Fruit fly (Drosophila melanogaster) whole organism, embryonic: Measurements from ENCODE around the gene CG8312.

Source experiments
- CG10274 ChIP-seq: fragments of 200-800 bp; sonication (Bioruptor generic); optimal IDR thresholded peaks from 3 replicates; lab custom pipeline; 2017; ENCODE audit warnings: missing biosample characterization, mild to moderate bottlenecking, missing genetic modification characterization
- CG10321 ChIP-seq: fragments of 200-800 bp; sonication (Bioruptor generic); IDR thresholded peaks from 2 replicates; pipeline ENCODE4 v1.3.6; 2022; ENCODE audit warnings: missing biosample characterization, missing genetic modification characterization
- CG10979 ChIP-seq: fragments of 200-800 bp; sonication (Bioruptor generic); optimal IDR thresholded peaks from 2 replicates; lab custom pipeline; 2018; ENCODE audit warnings: missing biosample characterization, mild to moderate bottlenecking, missing genetic modification characterization, moderate library complexity
- CG12391 ChIP-seq: fragments of 200-800 bp; sonication (Bioruptor generic); optimal IDR thresholded peaks from 3 replicates; lab custom pipeline; 2018; ENCODE audit warnings: missing biosample characterization, mild to moderate bottlenecking, missing genetic modification characterization, moderate library complexity
- CG13296 ChIP-seq: fragments of 200-800 bp; sonication (Bioruptor generic); optimal IDR thresholded peaks from 3 replicates; lab custom pipeline; 2018; ENCODE audit warnings: missing biosample characterization, mild to moderate bottlenecking, missing genetic modification characterization
- CG14441 ChIP-seq: fragments of 200-800 bp; sonication (Bioruptor generic); IDR thresholded peaks from 2 replicates; pipeline ENCODE4 v1.3.6; 2022; ENCODE audit warnings: missing biosample characterization, missing genetic modification characterization
- CG15073 ChIP-seq: fragments of 200-800 bp; sonication (Bioruptor generic); optimal IDR thresholded peaks from 2 replicates; lab custom pipeline; 2016; ENCODE audit warnings: missing biosample characterization, missing genetic modification characterization
- CG15479 ChIP-seq: fragments of 200-800 bp; sonication (Bioruptor generic); optimal IDR thresholded peaks from 3 replicates; lab custom pipeline; 2019; ENCODE audit warnings: missing biosample characterization, mild to moderate bottlenecking, missing genetic modification characterization, moderate library complexity
- CG15696 ChIP-seq: fragments of 200-800 bp; sonication (Bioruptor generic); optimal IDR thresholded peaks from 2 replicates; lab custom pipeline; 2019; ENCODE audit warnings: missing biosample characterization, mild to moderate bottlenecking, missing genetic modification characterization, moderate library complexity
- CG16813 ChIP-seq: fragments of 200-800 bp; sonication (Bioruptor generic); IDR thresholded peaks from 3 replicates; pipeline ENCODE4 v1.3.6; 2022; ENCODE audit warnings: missing biosample characterization, missing genetic modification characterization; ENCODE audit not compliant: partially characterized antibody
- CG16863 ChIP-seq: fragments of 200-800 bp; sonication (Bioruptor generic); optimal IDR thresholded peaks from 3 replicates; lab custom pipeline; 2016; ENCODE audit warnings: missing biosample characterization, missing genetic modification characterization
- CG2199 ChIP-seq: fragments of 200-800 bp; sonication (Bioruptor generic); IDR thresholded peaks from 3 replicates; pipeline ENCODE4 v1.3.6; 2022; ENCODE audit warnings: missing biosample characterization, missing genetic modification characterization
- CG2678 ChIP-seq: fragments of 200-800 bp; sonication (Bioruptor generic); optimal IDR thresholded peaks from 3 replicates; lab custom pipeline; 2019; ENCODE audit warnings: missing biosample characterization, mild to moderate bottlenecking, missing genetic modification characterization, moderate library complexity
- CG30403 ChIP-seq: fragments of 200-800 bp; sonication (Bioruptor generic); optimal IDR thresholded peaks from 3 replicates; lab custom pipeline; 2016; ENCODE audit warnings: missing biosample characterization, missing genetic modification characterization
- CG31388 ChIP-seq: fragments of 200-800 bp; sonication (Bioruptor generic); optimal IDR thresholded peaks from 2 replicates; lab custom pipeline; 2016; ENCODE audit warnings: missing biosample characterization, missing genetic modification characterization
- CG33213 ChIP-seq: fragments of 200-800 bp; sonication (Bioruptor generic); optimal IDR thresholded peaks from 3 replicates; lab custom pipeline; 2016; ENCODE audit warnings: missing biosample characterization, missing genetic modification characterization
- CG3995 ChIP-seq: fragments of 200-800 bp; sonication (Bioruptor generic); optimal IDR thresholded peaks from 3 replicates; lab custom pipeline; 2016; ENCODE audit warnings: missing biosample characterization, missing genetic modification characterization
- CG6765 ChIP-seq: fragments of 200-800 bp; sonication (Bioruptor generic); optimal IDR thresholded peaks from 3 replicates; lab custom pipeline; 2017; ENCODE audit warnings: missing biosample characterization, mild to moderate bottlenecking, missing genetic modification characterization
- CG7357 ChIP-seq: fragments of 200-800 bp; sonication (Bioruptor generic); IDR thresholded peaks from 3 replicates; pipeline ENCODE4 v1.3.6; 2022; ENCODE audit warnings: missing biosample characterization, missing genetic modification characterization
- CG7928 ChIP-seq: fragments of 200-800 bp; sonication (Bioruptor generic); optimal IDR thresholded peaks from 2 replicates; lab custom pipeline; 2017; ENCODE audit warnings: missing biosample characterization, mild to moderate bottlenecking, missing genetic modification characterization
- CG8924 ChIP-seq: fragments of 200-800 bp; optimal IDR thresholded peaks from 3 replicates; lab custom pipeline; 2019; ENCODE audit warnings: missing biosample characterization, mild to moderate bottlenecking, missing genetic modification characterization, moderate library complexity
- CHES-1-like ChIP-seq: fragments of 200-800 bp; sonication (Bioruptor generic); optimal IDR thresholded peaks from 2 replicates; lab custom pipeline; 2016; ENCODE audit warnings: missing biosample characterization, missing genetic modification characterization
- Chrac-16 ChIP-seq: fragments of 200-800 bp; sonication (Bioruptor generic); optimal IDR thresholded peaks from 3 replicates; lab custom pipeline; 2016; ENCODE audit warnings: missing biosample characterization, missing genetic modification characterization
- CrebB ChIP-seq: fragments of 200-800 bp; sonication (Bioruptor generic); optimal IDR thresholded peaks from 3 replicates; lab custom pipeline; 2018; ENCODE audit warnings: missing biosample characterization, mild to moderate bottlenecking, missing genetic modification characterization
- Dad ChIP-seq: fragments of 200-800 bp; sonication (Bioruptor generic); optimal IDR thresholded peaks from 3 replicates; lab custom pipeline; 2016; ENCODE audit warnings: missing biosample characterization, missing genetic modification characterization
- ERR ChIP-seq: fragments of 200-800 bp; sonication (Bioruptor generic); optimal IDR thresholded peaks from 2 replicates; lab custom pipeline; 2016; ENCODE audit warnings: missing biosample characterization, missing genetic modification characterization
- Fer1 ChIP-seq: fragments of 200-800 bp; sonication (Bioruptor generic); optimal IDR thresholded peaks from 2 replicates; lab custom pipeline; 2017; ENCODE audit warnings: missing biosample characterization, mild to moderate bottlenecking, missing genetic modification characterization
- HHEX ChIP-seq: fragments of 200-800 bp; sonication (Bioruptor generic); optimal IDR thresholded peaks from 3 replicates; lab custom pipeline; 2017; ENCODE audit warnings: missing biosample characterization, mild to moderate bottlenecking, missing genetic modification characterization, missing genetic modification reagents
- HLHmδ ChIP-seq: fragments of 200-800 bp; sonication (Bioruptor generic); optimal IDR thresholded peaks from 2 replicates; lab custom pipeline; 2018; ENCODE audit warnings: missing biosample characterization, mild to moderate bottlenecking, missing genetic modification characterization, moderate library complexity
- Hsf ChIP-seq: fragments of 200-800 bp; sonication (Bioruptor generic); optimal IDR thresholded peaks from 3 replicates; lab custom pipeline; 2016; ENCODE audit warnings: missing biosample characterization, missing genetic modification characterization
- MTF-1 ChIP-seq: fragments of 200-800 bp; sonication (Bioruptor generic); optimal IDR thresholded peaks from 2 replicates; lab custom pipeline; 2018; ENCODE audit warnings: missing biosample characterization, mild to moderate bottlenecking, missing genetic modification characterization, borderline replicate concordance
- NK7.1 ChIP-seq: fragments of 200-800 bp; sonication (Bioruptor generic); optimal IDR thresholded peaks from 3 replicates; lab custom pipeline; 2016; ENCODE audit warnings: missing biosample characterization, missing genetic modification characterization
- Side ChIP-seq: fragments of 200-800 bp; sonication (Bioruptor generic); optimal IDR thresholded peaks from 2 replicates; lab custom pipeline; 2016; ENCODE audit warnings: missing biosample characterization, missing genetic modification characterization
- Spps ChIP-seq: fragments of 200-800 bp; sonication (Bioruptor generic); optimal IDR thresholded peaks from 2 replicates; lab custom pipeline; 2018; ENCODE audit warnings: missing biosample characterization, mild to moderate bottlenecking, missing genetic modification characterization
- Taf1 ChIP-seq: fragments of 200-800 bp; sonication (Bioruptor generic); IDR thresholded peaks from 2 replicates; pipeline ENCODE4 v1.3.6; 2022; ENCODE audit warnings: missing biosample characterization, missing genetic modification characterization
- ara ChIP-seq: fragments of 200-800 bp; sonication (Bioruptor generic); IDR thresholded peaks from 2 replicates; pipeline ENCODE4 v1.3.6; 2022; ENCODE audit warnings: missing biosample characterization, missing genetic modification characterization
- chinmo ChIP-seq: fragments of 200-800 bp; sonication (Bioruptor generic); IDR thresholded peaks from 4 replicates; pipeline ENCODE4 v1.3.6; 2022; ENCODE audit warnings: missing biosample characterization, missing genetic modification characterization; ENCODE audit not compliant: partially characterized antibody
- crc ChIP-seq: fragments of 200-800 bp; sonication (Bioruptor generic); optimal IDR thresholded peaks from 2 replicates; lab custom pipeline; 2016; ENCODE audit warnings: missing biosample characterization, missing genetic modification characterization
- dimm ChIP-seq: fragments of 200-800 bp; sonication (Bioruptor generic); IDR thresholded peaks from 2 replicates; pipeline ENCODE4 v1.3.6; 2022; ENCODE audit warnings: missing biosample characterization, missing genetic modification characterization
- emc ChIP-seq: fragments of 200-800 bp; sonication (Bioruptor generic); optimal IDR thresholded peaks from 2 replicates; lab custom pipeline; 2016; ENCODE audit warnings: missing biosample characterization, missing genetic modification characterization
- fd3F ChIP-seq: fragments of 200-800 bp; sonication (Bioruptor generic); optimal IDR thresholded peaks from 2 replicates; lab custom pipeline; 2018; ENCODE audit warnings: missing biosample characterization, mild to moderate bottlenecking, missing genetic modification characterization, moderate library complexity
- ken ChIP-seq: fragments of 200-800 bp; sonication (Bioruptor generic); IDR thresholded peaks from 3 replicates; pipeline ENCODE4 v1.3.6; 2022; ENCODE audit warnings: missing biosample characterization, missing genetic modification characterization
- mld ChIP-seq: fragments of 200-800 bp; sonication (Bioruptor generic); IDR thresholded peaks from 3 replicates; pipeline ENCODE4 v1.3.6; 2022; ENCODE audit warnings: missing biosample characterization, missing genetic modification characterization; ENCODE audit not compliant: partially characterized antibody
- pb ChIP-seq: fragments of 200-800 bp; sonication (Bioruptor generic); optimal IDR thresholded peaks from 3 replicates; lab custom pipeline; 2016; ENCODE audit warnings: missing biosample characterization, missing genetic modification characterization
- pnt ChIP-seq: fragments of 200-800 bp; sonication (Bioruptor generic); optimal IDR thresholded peaks from 3 replicates; lab custom pipeline; 2016; ENCODE audit warnings: missing biosample characterization, missing genetic modification characterization
- pzg ChIP-seq: fragments of 200-800 bp; sonication (Bioruptor generic); optimal IDR thresholded peaks from 3 replicates; lab custom pipeline; 2018; ENCODE audit warnings: missing biosample characterization, mild to moderate bottlenecking, missing genetic modification characterization, moderate library complexity
- so ChIP-seq: fragments of 200-800 bp; sonication (Bioruptor generic); IDR thresholded peaks from 3 replicates; pipeline ENCODE4 v1.3.6; 2022; ENCODE audit warnings: missing biosample characterization, missing genetic modification characterization
- sr ChIP-seq: fragments of 200-800 bp; sonication (Bioruptor generic); IDR thresholded peaks from 3 replicates; pipeline ENCODE4 v1.3.6; 2022; ENCODE audit warnings: missing biosample characterization, missing genetic modification characterization
- vvl ChIP-seq: fragments of 200-800 bp; sonication (Bioruptor generic); IDR thresholded peaks from 2 replicates; pipeline ENCODE4 v1.3.6; 2022; ENCODE audit warnings: missing biosample characterization, missing genetic modification characterization
- zfh1 ChIP-seq: fragments of 200-800 bp; sonication (Bioruptor generic); IDR thresholded peaks from 3 replicates; pipeline ENCODE4 v1.3.6; 2022; ENCODE audit warnings: missing biosample characterization, missing genetic modification characterization

CG8312 gene

DNA sequence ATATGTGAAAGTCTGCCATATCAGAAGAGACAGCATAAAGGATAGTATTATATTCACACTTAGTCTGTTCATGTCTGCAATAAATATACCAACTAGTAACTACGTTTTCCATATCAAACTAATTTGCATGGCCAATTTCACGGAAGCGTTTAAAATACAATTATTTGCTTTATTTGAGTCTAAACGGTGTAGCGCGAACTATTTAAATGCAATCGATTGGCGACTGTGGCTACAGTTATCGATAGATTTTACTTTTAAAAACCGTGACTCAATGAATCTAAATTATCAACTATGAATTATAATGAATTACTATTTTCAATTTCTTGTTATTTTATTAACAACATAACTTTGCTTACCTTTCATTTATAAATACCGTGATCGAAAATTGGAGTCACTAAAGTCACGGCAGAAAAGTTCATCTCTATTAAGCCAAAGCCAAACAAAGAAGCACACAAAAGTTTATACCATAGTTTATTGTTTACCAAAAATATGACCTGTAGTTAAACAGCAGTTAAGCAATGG is 35.8 kb downstream of the CG8312 start, which contains the start of the genes CG9427 and CG8319 (continued):
- no peak for TF ChIP-seq so (GFP tag; lab: Robert Waterston, UW)
- 0 out of 4 replicates have a peak, but pooled peaks have one; percentile 44 for TF ChIP-seq chinmo (GFP tag; lab: Robert Waterston, UW)
- peak; percentile 66 for TF ChIP-seq vvl (GFP tag; lab: Robert Waterston, UW)
- TF ChIP-seq CG13296 (GFP tag; lab: Kevin White, UChicago), result peak; percentile 62
- no peak for TF ChIP-seq CG2199 (GFP tag; lab: Robert Waterston, UW)
- peak; percentile 89 for TF ChIP-seq CG12391 (tag; lab: Kevin White, UChicago)
- peak; percentile 81 for TF ChIP-seq CG30403 (GFP tag; lab: Kevin White, UChicago)
- TF ChIP-seq ara, result peak; percentile 23; the same call in 1 of the 2 replicates
- peak; percentile 0 for TF ChIP-seq pnt (GFP tag; lab: Kevin White, UChicago)
- peak; percentile 75 for TF ChIP-seq Fer1
- no peak for TF ChIP-seq HLHmδ (GFP tag; lab: Kevin White, UChicago)
- TF ChIP-seq mld (GFP tag; lab: Robert Waterston, UW), result 0 out of 3 replicates have a peak, but pooled peaks have one; percentile 40
- 0 out of 3 replicates have a peak, but pooled peaks have one; percentile 22 for TF ChIP-seq ken (GFP tag; lab: Robert Waterston, UW)
- no peak for TF ChIP-seq emc (GFP tag; lab: Kevin White, UChicago)
- peak; percentile 75 for TF ChIP-seq Hsf (GFP tag; lab: Kevin White, UChicago)
- peak; percentile 77 for TF ChIP-seq CG16813
- peak; percentile 50 for TF ChIP-seq Spps
- TF ChIP-seq NK7.1 (GFP tag; lab: Kevin White, UChicago), result no peak
- peak; percentile 77 for TF ChIP-seq CrebB (tag; lab: Kevin White, UChicago)
- no peak for TF ChIP-seq CG7357 (GFP tag; lab: Robert Waterston, UW)
- no peak for TF ChIP-seq HHEX (GFP tag; lab: Kevin White, UChicago)
- TF ChIP-seq crc (GFP tag; lab: Kevin White, UChicago), result no peak
- no peak; the same call in 1 of the 2 replicates for TF ChIP-seq CG14441
- TF ChIP-seq CG31388 (GFP tag; lab: Kevin White, UChicago), result peak; percentile 36
- no peak for TF ChIP-seq CG15479 (GFP tag; lab: Kevin White, UChicago)
- peak; percentile 57 for TF ChIP-seq Chrac-16
- peak; percentile 24 for TF ChIP-seq Side
- no peak for TF ChIP-seq sr
- peak; percentile 76 for TF ChIP-seq CG8924 (tag; lab: Kevin White, UChicago)
- TF ChIP-seq CG2678 (tag; lab: Kevin White, UChicago), result peak; percentile 67
- peak; percentile 63 for TF ChIP-seq CHES-1-like (GFP tag; lab: Kevin White, UChicago)
- TF ChIP-seq dimm (GFP tag; lab: Robert Waterston, UW), result no peak
- no peak for TF ChIP-seq MTF-1 (GFP tag; lab: Kevin White, UChicago)
- TF ChIP-seq CG6765 (GFP tag; lab: Kevin White, UChicago), result no peak
- peak; percentile 52 for TF ChIP-seq CG15696 (tag; lab: Kevin White, UChicago)
- no peak for TF ChIP-seq CG10321 (GFP tag; lab: Robert Waterston, UW)
- TF ChIP-seq zfh1 (GFP tag; lab: Robert Waterston, UW), result peak; percentile 63; the same call in 1 of the 3 replicates
- no peak for TF ChIP-seq Taf1 (GFP tag; lab: Robert Waterston, UW)
- TF ChIP-seq CG3995, result peak; percentile 100
- TF ChIP-seq CG33213 (GFP tag; lab: Kevin White, UChicago), result peak; percentile 26
- no peak for TF ChIP-seq CG7928 (GFP tag; lab: Kevin White, UChicago)
- peak; percentile 54 for TF ChIP-seq CG10979 (tag; lab: Kevin White, UChicago)
- TF ChIP-seq pzg (GFP tag; lab: Kevin White, UChicago), result peak; percentile 77
- no peak for TF ChIP-seq CG10274 (GFP tag; lab: Kevin White, UChicago)
- peak; percentile 29 for TF ChIP-seq ERR (GFP tag; lab: Kevin White, UChicago)
- no peak for TF ChIP-seq pb (GFP tag; lab: Kevin White, UChicago)
- TF ChIP-seq fd3F (GFP tag; lab: Kevin White, UChicago), result peak; percentile 47
- TF ChIP-seq CG16863 (GFP tag; lab: Kevin White, UChicago), result peak; percentile 49
- TF ChIP-seq CG15073 (GFP tag; lab: Kevin White, UChicago), result no peak
- TF ChIP-seq Dad (GFP tag; lab: Kevin White, UChicago), result peak; percentile 23
